Fruit fly (Drosophila melanogaster): Measurements from ENCODE around the gene mthl2.

- TF ChIP-seq CG10631 (GFP tag; optimal IDR thresholded peaks at IDR 0.05) (no peak), Lpt (GFP tag; optimal IDR thresholded peaks at IDR 0.05) (no peak), CG11902 (GFP tag; optimal IDR thresholded peaks at IDR 0.05) (no peak), CG8319 (GFP tag; optimal IDR thresholded peaks at IDR 0.05) (no peak), Blimp-1 (GFP tag; optimal IDR thresholded peaks at IDR 0.05) (peak; percentile 100), CG16779 (tag; optimal IDR thresholded peaks at IDR 0.05) (no peak), cyc (GFP tag; optimal IDR thresholded peaks at IDR 0.05) (no peak), Hr39 (GFP tag; optimal IDR thresholded peaks at IDR 0.05) (no peak), salr (GFP tag; optimal IDR thresholded peaks at IDR 0.05) (no peak), CG8119 (GFP tag; IDR thresholded peaks at IDR 0.05) (no peak), dsx (GFP tag; optimal IDR thresholded peaks at IDR 0.05; ENCODE audit: poor library complexity, severe bottlenecking) (no peak), OdsH (GFP tag; optimal IDR thresholded peaks at IDR 0.05) (no peak)
Measured at dm6 chr3L:5627816-5628215, 23.2 kb downstream of the mthl2 start.
